Fruit fly (Drosophila melanogaster): ENCODE data around the gene TwdlZ.

Gene TwdlZ

DNA sequence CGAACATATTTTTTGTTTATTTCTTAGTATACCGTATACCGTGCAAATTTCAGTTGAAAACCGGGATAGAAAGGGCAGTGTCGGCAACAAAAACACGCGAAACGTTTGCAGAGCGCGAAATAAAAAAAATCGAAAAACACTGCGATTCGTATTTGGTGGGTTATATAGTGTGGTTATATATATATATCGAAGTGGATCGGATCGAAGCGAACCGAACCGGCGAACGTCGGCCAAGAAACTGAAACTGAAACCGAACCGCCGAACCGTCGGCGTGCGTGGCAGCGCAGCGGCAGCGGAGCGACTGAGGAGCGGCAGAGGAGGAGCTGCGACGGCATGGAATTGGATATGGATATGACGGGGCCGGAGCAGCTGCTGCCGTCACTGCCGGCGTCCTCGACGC is 16.8 kb upstream of the TwdlZ start, which contains the start of the genes CG32572 and CG34325 (continued):
- TF ChIP-seq Dip2 (GFP tag; IDR thresholded peaks at IDR 0.05) (no peak), CG32767 (GFP tag; IDR thresholded peaks at IDR 0.05) (no peak), H15 (GFP tag; IDR thresholded peaks at IDR 0.05) (no peak), Oli (tag; optimal IDR thresholded peaks at IDR 0.05) (no peak), oc (tag; optimal IDR thresholded peaks at IDR 0.05) (no peak), Med (GFP tag) (peak; percentile 11)

DNA sequence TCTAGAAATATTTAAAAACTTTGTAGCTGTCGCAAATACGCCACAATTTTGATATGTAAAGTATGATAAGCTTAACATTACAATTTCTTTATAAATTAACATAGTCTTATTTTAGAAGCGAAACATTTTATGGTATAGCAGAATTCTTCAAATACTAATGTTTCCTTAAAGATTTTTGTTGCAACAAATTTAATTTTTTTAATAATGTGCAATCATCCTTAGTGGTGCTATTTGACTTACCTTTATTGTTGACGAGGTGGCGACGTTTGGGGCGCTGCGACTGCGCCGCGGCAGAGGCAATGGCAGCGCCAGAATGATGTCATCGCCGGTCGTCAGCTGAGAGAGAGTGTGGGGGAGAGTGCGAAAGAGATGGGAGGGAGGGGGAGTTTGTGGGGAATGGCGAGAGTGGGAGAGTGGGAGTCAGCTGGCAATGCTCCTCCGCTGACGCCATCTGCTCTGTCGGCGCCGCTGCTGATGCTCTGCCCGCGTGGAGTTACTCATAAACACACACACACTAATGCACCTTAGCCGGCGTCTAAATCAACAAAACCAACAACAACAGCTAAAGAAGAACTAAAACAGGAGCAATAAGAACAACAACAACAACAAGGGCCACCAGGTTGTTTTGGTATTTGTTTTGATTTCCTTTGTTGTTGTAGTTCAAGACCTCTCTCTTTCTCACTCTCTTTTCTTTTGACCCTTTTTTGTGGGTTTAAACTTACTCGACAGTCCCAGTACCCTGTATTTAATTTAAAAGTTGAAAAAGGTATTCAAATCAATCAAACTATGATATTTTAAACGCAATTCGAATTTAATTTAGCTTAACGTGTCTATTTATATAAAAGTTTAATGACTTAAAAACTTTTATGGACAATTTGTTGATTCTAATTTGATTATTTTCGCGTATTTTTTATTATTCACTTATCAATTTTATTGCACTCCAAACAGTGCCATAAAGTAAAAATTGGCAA is 14.5 kb upstream of the TwdlZ start:
- TF ChIP-seq CG3838 (GFP tag; optimal IDR thresholded peaks at IDR 0.05) (no peak), CG17568 (GFP tag; optimal IDR thresholded peaks at IDR 0.05) (peak; percentile 72), CG12155 (GFP tag; optimal IDR thresholded peaks at IDR 0.05) (peak; percentile 47), Sox102F (GFP tag; optimal IDR thresholded peaks at IDR 0.05) (peak; percentile 86), Atf-2 (GFP tag; optimal IDR thresholded peaks at IDR 0.05) (peak; percentile 59), Usf (GFP tag; optimal IDR thresholded peaks at IDR 0.05) (peak; percentile 49), schlank (tag; optimal IDR thresholded peaks at IDR 0.05) (peak; percentile 64), sob (GFP tag; IDR thresholded peaks at IDR 0.05) (peak; percentile 56; the same call in 1 of the 2 replicates), ab (GFP tag; optimal IDR thresholded peaks at IDR 0.05) (no peak), Sin3A (optimal IDR thresholded peaks at IDR 0.05) (no peak), pros (GFP tag; optimal IDR thresholded peaks at IDR 0.05) (no peak), chm (GFP tag; IDR thresholded peaks at IDR 0.05) (no peak), CG8281 (tag; optimal IDR thresholded peaks at IDR 0.05) (peak; percentile 57), CG4730 (GFP tag; IDR thresholded peaks at IDR 0.05) (peak; percentile 26; the same call in 1 of the 2 replicates), Bdp1 (GFP tag; optimal IDR thresholded peaks at IDR 0.05) (peak; percentile 19), Hsf (GFP tag; optimal IDR thresholded peaks at IDR 0.05) (peak; percentile 63), sna (GFP tag; IDR thresholded peaks at IDR 0.05; ENCODE audit: partially characterized antibody) (no peak), zen2 (GFP tag; IDR thresholded peaks at IDR 0.05; ENCODE audit: partially characterized antibody) (no peak), mirr (GFP tag; optimal IDR thresholded peaks at IDR 0.05) (no peak), Drgx (GFP tag; IDR thresholded peaks at IDR 0.05) (peak; percentile 61; the same call in 1 of the 2 replicates), CG13296 (GFP tag; optimal IDR thresholded peaks at IDR 0.05) (peak; percentile 54), GATAe (GFP tag; conservative IDR thresholded peaks at IDR 0.05) (no peak), CG6272 (GFP tag; IDR thresholded peaks at IDR 0.05) (no peak), sug (tag; optimal IDR thresholded peaks at IDR 0.05) (peak; percentile 47), Tbp (GFP tag; optimal IDR thresholded peaks at IDR 0.05) (no peak), toy (GFP tag; IDR thresholded peaks at IDR 0.05) (no peak), oc (tag; optimal IDR thresholded peaks at IDR 0.05) (peak; percentile 50), zfh2 (GFP tag; optimal IDR thresholded peaks at IDR 0.05) (peak; percentile 19), Ets97D (GFP tag; optimal IDR thresholded peaks at IDR 0.05) (no peak), MTF-1 (GFP tag; optimal IDR thresholded peaks at IDR 0.05; ENCODE audit: borderline replicate concordance) (no peak), da (GFP tag; optimal IDR thresholded peaks at IDR 0.05) (peak; percentile 11), grn (GFP tag; optimal IDR thresholded peaks at IDR 0.05) (no peak), pho (GFP tag; optimal IDR thresholded peaks at IDR 0.05) (peak; percentile 58), HLH54F (GFP tag; optimal IDR thresholded peaks at IDR 0.05) (no peak), CG7357 (GFP tag; IDR thresholded peaks at IDR 0.05) (peak; percentile 54; the same call in 2 of the 3 replicates), CG14441 (GFP tag; IDR thresholded peaks at IDR 0.05) (peak; percentile 48), Bgb (GFP tag; IDR thresholded peaks at IDR 0.05; ENCODE audit: partially characterized antibody) (peak; percentile 19; the same call in 1 of the 2 replicates), C15 (GFP tag; IDR thresholded peaks at IDR 0.05) (no peak), CG13624 (GFP tag; optimal IDR thresholded peaks at IDR 0.05) (no peak), Ada2b (GFP tag; IDR thresholded peaks at IDR 0.05) (peak; percentile 73), CG15696 (tag; optimal IDR thresholded peaks at IDR 0.05) (no peak), MESR4 (GFP tag; optimal IDR thresholded peaks at IDR 0.05) (no peak), Rfx (GFP tag; IDR thresholded peaks at IDR 0.05) (peak; percentile 75)

Data from whole organism, embryonic.